Fruit fly (Drosophila melanogaster) S2 (cell line): ENCODE data around the gene CG32694.

Experiments
- CG8478 ChIP-seq: fragments of >200 bp; optimal IDR thresholded peaks from 2 replicates; lab custom pipeline; 2018
- CTCF ChIP-seq, 2 experiments: fragments of >200 bp; optimal IDR thresholded peaks; 2 replicates each; lab custom pipeline; 2018

DNA sequence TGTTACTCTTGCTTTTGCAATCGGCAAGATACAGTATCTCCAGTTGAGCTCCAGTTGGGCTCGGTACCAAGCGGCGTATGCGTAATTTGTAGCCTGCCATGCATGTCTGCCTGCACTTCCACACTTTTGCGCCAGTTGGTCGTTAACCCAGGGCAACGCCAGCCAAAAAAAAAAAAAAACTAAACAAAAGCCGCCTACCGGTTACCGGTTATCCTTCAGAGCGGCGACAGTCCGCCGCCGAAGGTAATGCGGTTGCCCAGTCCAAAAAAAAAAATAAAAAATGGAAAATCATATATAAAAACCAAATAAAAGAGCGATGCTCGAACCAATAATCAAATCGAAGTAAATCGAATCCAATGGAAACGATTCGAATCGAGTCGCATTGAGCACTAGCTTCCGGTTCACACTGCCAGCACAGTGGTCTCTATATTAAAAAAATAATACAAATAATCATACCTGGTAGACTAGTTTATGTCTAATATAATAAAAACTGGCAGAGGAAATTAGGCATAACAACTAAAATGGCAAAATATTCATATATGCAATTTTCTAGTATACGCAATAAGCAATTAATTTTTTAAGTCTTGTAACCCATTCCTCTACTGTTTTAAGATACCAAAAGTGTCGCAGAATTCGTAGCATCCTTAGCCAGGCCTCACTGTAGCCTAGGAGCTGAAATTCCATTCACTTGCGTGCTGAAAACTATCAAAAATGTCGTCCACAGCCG, 2.0 kb upstream of the CG32694 start:
- TF ChIP-seq CTCF (optimal IDR thresholded peaks at IDR 0.05; lab: Kevin White, UChicago): no peak
- no peak for TF ChIP-seq CG8478 (lab: Kevin White, UChicago)
